Fruit fly (Drosophila melanogaster): ENCODE measurements around the gene CG10621.

DNA sequence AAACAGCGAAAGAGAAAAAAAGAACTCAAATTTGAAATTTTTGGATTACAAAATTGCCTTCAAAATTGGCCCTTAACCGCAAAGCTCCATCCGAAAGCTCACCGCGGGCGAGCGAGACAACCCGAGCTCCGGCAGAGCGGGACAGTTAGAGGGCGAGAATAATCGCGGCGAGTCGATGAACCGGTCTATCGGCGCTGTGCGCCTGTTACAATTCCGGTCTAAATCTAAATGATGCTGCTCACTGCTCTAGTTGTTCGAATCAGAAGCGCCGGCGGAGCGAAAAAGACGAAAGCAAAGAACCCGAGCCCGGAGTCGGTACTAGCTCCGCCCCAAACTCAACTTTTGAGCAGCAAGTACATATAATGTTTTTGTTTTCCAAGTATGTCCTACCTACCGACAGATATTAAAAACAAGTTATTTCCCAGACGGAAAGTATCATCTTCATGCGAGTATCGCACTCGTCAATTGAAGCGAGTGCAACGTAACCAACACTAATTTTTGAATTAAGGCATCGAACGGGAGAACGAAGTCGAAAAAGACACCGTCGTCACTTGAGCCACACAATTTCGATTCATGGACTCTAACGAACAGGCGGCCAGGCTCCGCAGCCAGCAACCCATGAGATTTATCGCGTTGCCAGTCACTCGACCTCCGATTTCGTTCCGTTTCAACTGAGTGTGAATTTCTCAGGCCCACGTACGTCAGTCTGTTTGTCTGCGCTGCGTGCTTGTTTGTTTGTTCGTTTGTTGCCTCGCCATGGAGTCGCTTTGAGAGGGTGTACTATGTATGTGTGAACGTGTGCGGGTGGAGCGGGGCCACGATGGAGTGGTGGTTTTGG lies 9.8 kb downstream of the CG10621 start:
- no peak for TF ChIP-seq Dfd (GFP tag; optimal IDR thresholded peaks at IDR 0.05)
- peak; percentile 4 for TF ChIP-seq h (GFP tag; optimal IDR thresholded peaks at IDR 0.05)
